Worm (Caenorhabditis elegans): Measurements from ENCODE around the gene nhr-41.

DNA sequence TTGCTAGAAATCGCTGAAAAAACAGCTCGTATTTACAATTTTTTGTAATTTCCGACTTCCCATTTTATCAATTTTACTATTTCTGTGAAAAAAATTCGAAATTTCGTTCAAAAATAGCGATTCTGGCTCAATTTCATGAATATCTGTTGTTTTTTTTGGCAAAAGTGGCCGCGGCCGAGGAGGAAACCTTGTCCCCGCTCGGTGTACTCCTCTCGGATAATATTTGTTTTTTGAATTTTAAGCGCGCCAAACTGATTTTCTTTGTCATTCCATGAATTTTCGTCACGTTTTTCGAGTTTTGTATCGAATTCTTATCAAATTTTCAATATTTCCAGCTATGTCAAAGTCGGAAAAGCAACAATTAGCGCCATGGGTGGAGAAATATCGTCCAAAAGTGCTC, 39.0 kb upstream of the nhr-41 start, which contains the start of gene rfc-2:
- no peak for TF ChIP-seq eyg-1 (tag; optimal IDR thresholded peaks at IDR 0.05)
- no peak for TF ChIP-seq unc-42 (tag; optimal IDR thresholded peaks at IDR 0.05)

Measured in whole organism, late embryonic.